Fruit fly (Drosophila melanogaster) whole organism, embryonic: ENCODE measurements around the gene pr.

Source experiments
- CG10366 ChIP-seq: fragments of 200-800 bp; sonication (Bioruptor generic); IDR thresholded peaks from 2 replicates; pipeline ENCODE4 v1.3.6; 2022; ENCODE audit warnings: missing biosample characterization, missing genetic modification characterization
- CG11504 ChIP-seq: fragments of 200-800 bp; sonication (Bioruptor generic); optimal IDR thresholded peaks from 3 replicates; lab custom pipeline; 2019; ENCODE audit warnings: missing biosample characterization, mild to moderate bottlenecking, missing genetic modification characterization, moderate library complexity
- CG1233 ChIP-seq: fragments of 200-800 bp; sonication (Bioruptor generic); optimal IDR thresholded peaks from 4 replicates; lab custom pipeline; 2018; ENCODE audit warnings: missing biosample characterization, mild to moderate bottlenecking, missing genetic modification characterization
- CG12659 ChIP-seq: fragments of 200-800 bp; sonication (Bioruptor generic); optimal IDR thresholded peaks from 3 replicates; lab custom pipeline; 2017; ENCODE audit warnings: mild to moderate bottlenecking, missing biosample characterization, missing genetic modification reagents, missing genetic modification characterization
- CG12744 ChIP-seq: fragments of 200-800 bp; sonication (Bioruptor generic); optimal IDR thresholded peaks from 2 replicates; lab custom pipeline; 2016; ENCODE audit warnings: missing biosample characterization, missing genetic modification characterization
- CG13123 ChIP-seq: fragments of 200-800 bp; sonication (Bioruptor generic); optimal IDR thresholded peaks from 2 replicates; lab custom pipeline; 2016; ENCODE audit warnings: missing biosample characterization, missing genetic modification characterization
- CG15011 ChIP-seq: fragments of 200-800 bp; sonication (Bioruptor generic); optimal IDR thresholded peaks from 3 replicates; lab custom pipeline; 2018; ENCODE audit warnings: missing biosample characterization, mild to moderate bottlenecking, missing genetic modification characterization
- CG1792 ChIP-seq: fragments of 200-800 bp; sonication (Bioruptor generic); optimal IDR thresholded peaks from 2 replicates; lab custom pipeline; 2016; ENCODE audit warnings: missing biosample characterization, missing genetic modification characterization
- CG18619 ChIP-seq: fragments of 200-800 bp; sonication (Bioruptor generic); optimal IDR thresholded peaks from 3 replicates; lab custom pipeline; 2017; ENCODE audit warnings: missing biosample characterization, mild to moderate bottlenecking, missing genetic modification characterization
- CG2199 ChIP-seq: fragments of 200-800 bp; sonication (Bioruptor generic); IDR thresholded peaks from 3 replicates; pipeline ENCODE4 v1.3.6; 2022; ENCODE audit warnings: missing biosample characterization, missing genetic modification characterization
- CG32772 ChIP-seq: fragments of 200-800 bp; sonication (Bioruptor generic); IDR thresholded peaks from 2 replicates; pipeline ENCODE4 v1.3.6; 2022; ENCODE audit warnings: missing biosample characterization, missing genetic modification characterization
- CG33213 ChIP-seq: fragments of 200-800 bp; sonication (Bioruptor generic); optimal IDR thresholded peaks from 3 replicates; lab custom pipeline; 2016; ENCODE audit warnings: missing biosample characterization, missing genetic modification characterization
- CG33557 ChIP-seq: fragments of 200-800 bp; sonication (Bioruptor generic); optimal IDR thresholded peaks from 2 replicates; lab custom pipeline; 2019; ENCODE audit warnings: missing biosample characterization, mild to moderate bottlenecking, missing genetic modification characterization, moderate library complexity
- CG3838 ChIP-seq: fragments of 200-800 bp; sonication (Bioruptor generic); optimal IDR thresholded peaks from 3 replicates; lab custom pipeline; 2016; ENCODE audit warnings: missing biosample characterization, missing genetic modification characterization
- CG5245 ChIP-seq: fragments of 200-800 bp; sonication (Bioruptor generic); optimal IDR thresholded peaks from 3 replicates; lab custom pipeline; 2016; ENCODE audit warnings: missing biosample characterization, missing genetic modification characterization
- CG7271 ChIP-seq: fragments of 200-800 bp; sonication (Bioruptor generic); optimal IDR thresholded peaks from 2 replicates; lab custom pipeline; 2018; ENCODE audit warnings: missing biosample characterization, mild to moderate bottlenecking, missing genetic modification characterization, moderate library complexity
- CG9932 ChIP-seq: fragments of 200-800 bp; sonication (Bioruptor generic); IDR thresholded peaks from 2 replicates; pipeline ENCODE4 v1.3.6; 2022; ENCODE audit warnings: missing biosample characterization, missing genetic modification characterization
- Camta ChIP-seq: fragments of 200-800 bp; sonication (Bioruptor generic); optimal IDR thresholded peaks from 2 replicates; lab custom pipeline; 2016; ENCODE audit warnings: missing biosample characterization, missing genetic modification characterization
- Dip3 ChIP-seq: fragments of 200-800 bp; sonication (Bioruptor generic); optimal IDR thresholded peaks from 3 replicates; lab custom pipeline; 2016; ENCODE audit warnings: missing biosample characterization, missing genetic modification characterization
- Elba2 ChIP-seq: fragments of 200-800 bp; sonication (Bioruptor generic); optimal IDR thresholded peaks from 3 replicates; lab custom pipeline; 2016; ENCODE audit warnings: missing biosample characterization, missing genetic modification characterization
- Fer2 ChIP-seq: fragments of 200-800 bp; sonication (Bioruptor generic); optimal IDR thresholded peaks from 2 replicates; lab custom pipeline; 2018; ENCODE audit warnings: missing biosample characterization, mild to moderate bottlenecking, missing genetic modification characterization, moderate library complexity
- HLHmδ ChIP-seq: fragments of 200-800 bp; sonication (Bioruptor generic); optimal IDR thresholded peaks from 2 replicates; lab custom pipeline; 2018; ENCODE audit warnings: missing biosample characterization, mild to moderate bottlenecking, missing genetic modification characterization, moderate library complexity
- Hr3 ChIP-seq: fragments of 200-800 bp; sonication (Bioruptor generic); optimal IDR thresholded peaks from 3 replicates; lab custom pipeline; 2016; ENCODE audit warnings: missing biosample characterization, missing genetic modification characterization
- Hr39 ChIP-seq: fragments of >200 bp; optimal IDR thresholded peaks from 2 replicates; lab custom pipeline; 2017
- Hsf ChIP-seq: fragments of 200-800 bp; sonication (Bioruptor generic); optimal IDR thresholded peaks from 3 replicates; lab custom pipeline; 2016; ENCODE audit warnings: missing biosample characterization, missing genetic modification characterization
- Mes4 ChIP-seq: fragments of 200-800 bp; sonication (Bioruptor generic); optimal IDR thresholded peaks from 2 replicates; lab custom pipeline; 2016; ENCODE audit warnings: missing biosample characterization, missing genetic modification characterization
- Mrtf ChIP-seq: fragments of 200-800 bp; sonication (Bioruptor generic); IDR thresholded peaks from 3 replicates; pipeline ENCODE4 v1.3.6; 2022; ENCODE audit warnings: missing biosample characterization, missing genetic modification characterization
- NFAT ChIP-seq: fragments of 200-800 bp; sonication (Bioruptor generic); IDR thresholded peaks from 2 replicates; pipeline ENCODE4 v1.3.6; 2022; ENCODE audit warnings: missing biosample characterization, missing genetic modification characterization
- Nf-YB ChIP-seq: fragments of 200-800 bp; sonication (Bioruptor generic); optimal IDR thresholded peaks from 3 replicates; lab custom pipeline; 2019; ENCODE audit warnings: missing biosample characterization, mild to moderate bottlenecking, missing genetic modification characterization, moderate library complexity
- ato ChIP-seq: fragments of 200-800 bp; sonication (Bioruptor generic); IDR thresholded peaks from 2 replicates; pipeline ENCODE4 v1.3.6; 2022; ENCODE audit warnings: missing biosample characterization, missing genetic modification characterization; ENCODE audit not compliant: partially characterized antibody
- cad ChIP-seq: fragments of >200 bp; optimal IDR thresholded peaks from 2 replicates; lab custom pipeline; 2017; ENCODE audit warnings: missing biosample characterization, missing genetic modification characterization
- cg ChIP-seq: fragments of 200-800 bp; sonication (Bioruptor generic); optimal IDR thresholded peaks from 3 replicates; lab custom pipeline; 2019; ENCODE audit warnings: missing biosample characterization, mild to moderate bottlenecking, missing genetic modification characterization, moderate library complexity
- corto ChIP-seq: fragments of 200-800 bp; sonication (Bioruptor generic); optimal IDR thresholded peaks from 2 replicates; lab custom pipeline; 2016; ENCODE audit warnings: missing biosample characterization, mild to moderate bottlenecking, missing genetic modification characterization, moderate library complexity
- danr ChIP-seq: fragments of 200-800 bp; sonication (Bioruptor generic); IDR thresholded peaks from 2 replicates; pipeline ENCODE4 v1.3.6; 2022; ENCODE audit warnings: missing biosample characterization, missing genetic modification characterization
- dysf ChIP-seq: fragments of 200-800 bp; sonication (Bioruptor generic); IDR thresholded peaks from 3 replicates; pipeline ENCODE4 v1.3.6; 2022; ENCODE audit warnings: missing biosample characterization, missing genetic modification characterization
- esg ChIP-seq: fragments of 200-800 bp; sonication (Bioruptor generic); conservative IDR thresholded peaks from 2 replicates; pipeline ENCODE4 v1.3.6; 2022; ENCODE audit warnings: missing biosample characterization, missing genetic modification characterization
- exex ChIP-seq: fragments of 200-800 bp; sonication (Bioruptor generic); optimal IDR thresholded peaks from 4 replicates; lab custom pipeline; 2018; ENCODE audit warnings: missing biosample characterization, mild to moderate bottlenecking, missing genetic modification characterization, moderate library complexity
- gfzf ChIP-seq: fragments of 200-800 bp; sonication (Bioruptor generic); optimal IDR thresholded peaks from 2 replicates; lab custom pipeline; 2016; ENCODE audit warnings: missing biosample characterization, mild to moderate bottlenecking, missing genetic modification characterization, moderate library complexity
- gro ChIP-seq: fragments of 200-800 bp; sonication (Bioruptor generic); optimal IDR thresholded peaks from 2 replicates; lab custom pipeline; 2016; ENCODE audit warnings: missing biosample characterization, missing genetic modification characterization
- gsb ChIP-seq: fragments of 200-800 bp; sonication (Bioruptor generic); IDR thresholded peaks from 2 replicates; pipeline ENCODE4 v1.3.6; 2022; ENCODE audit warnings: missing biosample characterization, missing genetic modification characterization
- hb ChIP-seq: fragments of 200-800 bp; sonication (Bioruptor generic); IDR thresholded peaks from 3 replicates; pipeline ENCODE4 v1.3.6; 2022; ENCODE audit warnings: missing biosample characterization, missing genetic modification characterization; ENCODE audit not compliant: partially characterized antibody
- hbn ChIP-seq: fragments of 200-800 bp; sonication (Bioruptor generic); IDR thresholded peaks from 2 replicates; pipeline ENCODE4 v1.3.6; 2022; ENCODE audit warnings: missing biosample characterization, missing genetic modification characterization; ENCODE audit not compliant: partially characterized antibody
- jumu ChIP-seq: fragments of 200-800 bp; sonication (Bioruptor generic); optimal IDR thresholded peaks from 3 replicates; lab custom pipeline; 2016; ENCODE audit warnings: missing biosample characterization, missing genetic modification characterization
- klu ChIP-seq: fragments of 200-800 bp; sonication (Bioruptor generic); IDR thresholded peaks from 2 replicates; pipeline ENCODE4 v1.3.6; 2022; ENCODE audit warnings: missing biosample characterization, missing genetic modification characterization
- kni ChIP-seq: fragments of 200-800 bp; sonication (Bioruptor generic); optimal IDR thresholded peaks from 3 replicates; lab custom pipeline; 2017; ENCODE audit warnings: mild to moderate bottlenecking, missing biosample characterization, missing genetic modification reagents, missing genetic modification characterization
- odd ChIP-seq: fragments of 200-800 bp; sonication (Bioruptor generic); optimal IDR thresholded peaks from 2 replicates; lab custom pipeline; 2017; ENCODE audit warnings: missing biosample characterization, mild to moderate bottlenecking, missing genetic modification characterization
- pita ChIP-seq: fragments of 200-800 bp; sonication (Bioruptor generic); optimal IDR thresholded peaks from 2 replicates; lab custom pipeline; 2017; ENCODE audit warnings: missing biosample characterization, mild to moderate bottlenecking, missing genetic modification characterization
- sima ChIP-seq: fragments of 200-800 bp; sonication (Bioruptor generic); optimal IDR thresholded peaks from 2 replicates; lab custom pipeline; 2016; ENCODE audit warnings: missing biosample characterization, missing genetic modification characterization
- sug ChIP-seq: fragments of 200-800 bp; optimal IDR thresholded peaks from 2 replicates; lab custom pipeline; 2019; ENCODE audit warnings: missing biosample characterization, mild to moderate bottlenecking, missing genetic modification characterization, moderate library complexity
- tx ChIP-seq: fragments of 200-800 bp; sonication (Bioruptor generic); optimal IDR thresholded peaks from 2 replicates; lab custom pipeline; 2016; ENCODE audit warnings: missing biosample characterization, missing genetic modification characterization

The pr gene

dm6 chr2L:20084785-20085555, 9.7 kb upstream of the pr start, which contains the start of gene fok (continued):
- TF ChIP-seq Fer2 (tag; lab: Kevin White, UChicago) (peak; percentile 95), CG3838 (GFP tag; lab: Kevin White, UChicago) (peak; percentile 90), CG12744 (peak; percentile 93), Mrtf (GFP tag; lab: Robert Waterston, UW) (peak; percentile 93), CG5245 (GFP tag; lab: Kevin White, UChicago) (peak; percentile 90), CG7271 (tag; lab: Kevin White, UChicago) (peak; percentile 90), odd (GFP tag; lab: Kevin White, UChicago) (peak; percentile 96), jumu (peak; percentile 91), hbn (no peak), hb (GFP tag; lab: Robert Waterston, UW) (no peak), ato (no peak), HLHmδ (GFP tag; lab: Kevin White, UChicago) (peak; percentile 75), CG11504 (tag; lab: Kevin White, UChicago) (peak; percentile 97), CG32772 (peak; percentile 91), Hsf (peak; percentile 96), exex (tag; lab: Kevin White, UChicago) (peak; percentile 93), tx (GFP tag; lab: Kevin White, UChicago) (peak; percentile 88), CG1233 (GFP tag; lab: Kevin White, UChicago) (peak; percentile 97), Camta (GFP tag; lab: Kevin White, UChicago) (peak; percentile 93), Mes4 (GFP tag; lab: Kevin White, UChicago) (peak; percentile 88), Nf-YB (GFP tag; lab: Kevin White, UChicago) (peak; percentile 86), corto (GFP tag; lab: Kevin White, UChicago) (peak; percentile 98), CG33213 (GFP tag; lab: Kevin White, UChicago) (peak; percentile 92), Elba2 (GFP tag; lab: Kevin White, UChicago) (no peak), CG10366 (GFP tag; lab: Robert Waterston, UW) (peak; percentile 92), CG1792 (GFP tag; lab: Kevin White, UChicago) (peak; percentile 89), Hr39 (lab: Kevin White, UChicago) (no peak), CG2199 (GFP tag; lab: Robert Waterston, UW) (peak; percentile 82; the same call in 2 of the 3 replicates), CG9932 (GFP tag; lab: Robert Waterston, UW) (peak; percentile 96), CG13123 (GFP tag; lab: Kevin White, UChicago) (peak; percentile 86), esg (GFP tag; lab: Robert Waterston, UW) (peak; percentile 93), gro (GFP tag; lab: Kevin White, UChicago) (peak; percentile 96), danr (peak; percentile 89), cad (GFP tag; lab: Kevin White, UChicago) (no peak), Hr3 (peak; percentile 95), gsb (GFP tag; lab: Robert Waterston, UW) (peak; percentile 90), cg (peak; percentile 88), dysf (GFP tag; lab: Robert Waterston, UW) (peak; percentile 98), pita (GFP tag; lab: Kevin White, UChicago) (no peak), sug (tag; lab: Kevin White, UChicago) (peak; percentile 98), sima (peak; percentile 73), CG12659 (GFP tag; lab: Kevin White, UChicago) (peak; percentile 98), CG33557 (GFP tag; lab: Kevin White, UChicago) (peak; percentile 96), Dip3 (GFP tag; lab: Kevin White, UChicago) (peak; percentile 92), kni (GFP tag; lab: Kevin White, UChicago) (peak; percentile 99), CG15011 (GFP tag; lab: Kevin White, UChicago) (peak; percentile 96), CG18619 (GFP tag; lab: Kevin White, UChicago) (peak; percentile 95), NFAT (GFP tag; lab: Robert Waterston, UW) (peak; percentile 82), gfzf (GFP tag; lab: Kevin White, UChicago) (peak; percentile 6), klu (GFP tag; lab: Robert Waterston, UW) (peak; percentile 90)
